Worm (Caenorhabditis elegans): ENCODE data around the gene F22B3.8.
"Not testable (repeated sequence)": the region's sequence is repeated elsewhere in the genome, so short reads cannot be mapped to it uniquely, and the experiment has no call there.

F22B3.8 gene

DNA sequence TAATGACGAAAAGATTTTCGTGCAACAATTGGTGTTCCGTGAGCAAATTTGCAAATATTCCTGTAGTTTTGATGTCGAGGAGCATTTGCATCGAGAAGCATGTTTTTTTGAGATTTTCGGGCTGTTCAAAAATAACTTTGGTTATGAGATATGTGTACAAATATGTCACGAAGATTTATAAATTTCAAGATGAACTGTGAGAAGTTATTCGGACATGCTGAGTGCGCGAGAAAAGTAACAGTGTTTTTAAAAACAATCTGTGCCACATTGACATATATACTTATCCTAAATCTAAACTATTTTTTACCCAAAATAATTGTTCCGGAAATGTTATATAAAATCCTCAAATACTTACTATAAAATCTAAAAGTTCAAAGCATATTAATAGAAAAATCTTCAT lies 3.0 kb downstream of the F22B3.8 start, which contains the start of gene F22B3.7:
Gene F22B3.7, minus strand, starts transcription at position 101 of the 400 bp plus-strand sequence.
- no peak for TF ChIP-seq ceh-82 (tag; optimal IDR thresholded peaks at IDR 0.05)
- no peak for TF ChIP-seq skn-1 (tag; optimal IDR thresholded peaks at IDR 0.05)
- TF ChIP-seq fos-1 (tag; optimal IDR thresholded peaks at IDR 0.05) = no peak
- TF ChIP-seq vab-15 (tag; optimal IDR thresholded peaks at IDR 0.05) = no peak
- no peak for TF ChIP-seq hpl-2 (GFP tag; optimal IDR thresholded peaks at IDR 0.05)
- no peak for TF ChIP-seq C16A3.4 (tag; optimal IDR thresholded peaks at IDR 0.05)
- no peak for TF ChIP-seq jun-1 (tag; optimal IDR thresholded peaks at IDR 0.05)
- no peak for TF ChIP-seq ztf-11 (tag; optimal IDR thresholded peaks at IDR 0.05)
- no peak for TF ChIP-seq xbp-1 (tag; optimal IDR thresholded peaks at IDR 0.05)
- TF ChIP-seq unc-62 (GFP tag; optimal IDR thresholded peaks at IDR 0.05) = no peak
- TF ChIP-seq nhr-77 (tag; optimal IDR thresholded peaks at IDR 0.05) = no peak
- TF ChIP-seq mef-2 (tag; optimal IDR thresholded peaks at IDR 0.05) = no peak
- TF ChIP-seq mep-1 (tag; optimal IDR thresholded peaks at IDR 0.05) = no peak
- TF ChIP-seq mab-9 (GFP tag; IDR thresholded peaks at IDR 0.05) = no peak
- TF ChIP-seq nhr-71 (tag; optimal IDR thresholded peaks at IDR 0.05) = no peak

DNA sequence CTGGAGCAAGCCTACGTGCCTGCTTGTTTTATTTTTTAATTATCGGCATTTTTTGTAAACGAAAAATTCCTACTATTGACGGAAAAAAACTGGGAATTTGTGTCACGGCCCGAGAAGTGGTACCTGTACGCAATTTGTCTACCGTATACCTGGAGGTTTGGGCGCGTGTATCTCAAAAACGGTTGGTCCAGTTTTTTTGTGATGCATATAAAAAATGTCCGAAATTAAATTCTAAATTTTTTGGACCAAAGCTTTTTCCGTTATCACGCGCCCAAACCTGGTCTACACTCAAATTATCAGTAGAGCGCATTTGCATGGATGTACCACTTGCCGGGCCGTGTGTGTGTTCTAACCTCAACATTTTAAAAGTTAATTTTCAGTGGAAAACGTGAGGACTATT lies 8.0 kb downstream of the F22B3.8 start, which contains the start of gene F22B3.5:
Gene F22B3.5, minus strand, starts transcription at position 101 of the 400 bp plus-strand sequence.
- not testable (repeated sequence) for TF ChIP-seq aha-1 (tag; optimal IDR thresholded peaks at IDR 0.05); pag-3 (tag; optimal IDR thresholded peaks at IDR 0.05; ENCODE audit: borderline replicate concordance, insufficient read depth); nhr-11 (tag; optimal IDR thresholded peaks at IDR 0.05)

ce11 chrIV:11414920-11415319 lies 9.8 kb downstream of the F22B3.8 start, which contains the start of gene F22B3.10:
Gene F22B3.10, minus strand, starts transcription at chrIV:11415020.
- TF ChIP-seq hpl-2 (GFP tag; optimal IDR thresholded peaks at IDR 0.05) (no peak), sox-4 (tag; optimal IDR thresholded peaks at IDR 0.05) (no peak), nhr-84 (tag; optimal IDR thresholded peaks at IDR 0.05) (no peak), aly-2 (tag; optimal IDR thresholded peaks at IDR 0.05) (no peak)

- TF ChIP-seq swsn-7 (tag; optimal IDR thresholded peaks at IDR 0.05) = no peak
- TF ChIP-seq grh-1 (GFP tag; IDR thresholded peaks at IDR 0.05) = no peak
- no peak for TF ChIP-seq ceh-88 (GFP tag; IDR thresholded peaks at IDR 0.05)
- no peak for TF ChIP-seq mep-1 (tag; optimal IDR thresholded peaks at IDR 0.05)
- no peak for TF ChIP-seq xbp-1 (tag; optimal IDR thresholded peaks at IDR 0.05)
- no peak for TF ChIP-seq jun-1 (tag; optimal IDR thresholded peaks at IDR 0.05)
- TF ChIP-seq unc-62 (GFP tag; optimal IDR thresholded peaks at IDR 0.05) = no peak
- no peak for TF ChIP-seq pax-3 (tag; optimal IDR thresholded peaks at IDR 0.05)
- TF ChIP-seq efl-1 (optimal IDR thresholded peaks at IDR 0.05) = no peak
- TF ChIP-seq efl-1 (GFP tag; optimal IDR thresholded peaks at IDR 0.05 in 1 of 2) = no peak
- TF ChIP-seq lsy-2 (tag; optimal IDR thresholded peaks at IDR 0.05) = no peak
- no peak for TF ChIP-seq lin-13 (GFP tag; optimal IDR thresholded peaks at IDR 0.05)
- TF ChIP-seq nhr-237 (tag; optimal IDR thresholded peaks at IDR 0.05) = no peak
- no peak for TF ChIP-seq nhr-11 (tag; optimal IDR thresholded peaks at IDR 0.05)
- TF ChIP-seq sptf-1 (tag; optimal IDR thresholded peaks at IDR 0.05) = no peak
- TF ChIP-seq fos-1 (tag; optimal IDR thresholded peaks at IDR 0.05) = no peak
- no peak for TF ChIP-seq ceh-8 (GFP tag; optimal IDR thresholded peaks at IDR 0.05)
Observed at ce11 chrIV:11410084-11410483, 14.6 kb downstream of the F22B3.8 start, which contains the start of gene gfat-2. Gene gfat-2, plus strand, starts transcription at chrIV:11410228.

DNA sequence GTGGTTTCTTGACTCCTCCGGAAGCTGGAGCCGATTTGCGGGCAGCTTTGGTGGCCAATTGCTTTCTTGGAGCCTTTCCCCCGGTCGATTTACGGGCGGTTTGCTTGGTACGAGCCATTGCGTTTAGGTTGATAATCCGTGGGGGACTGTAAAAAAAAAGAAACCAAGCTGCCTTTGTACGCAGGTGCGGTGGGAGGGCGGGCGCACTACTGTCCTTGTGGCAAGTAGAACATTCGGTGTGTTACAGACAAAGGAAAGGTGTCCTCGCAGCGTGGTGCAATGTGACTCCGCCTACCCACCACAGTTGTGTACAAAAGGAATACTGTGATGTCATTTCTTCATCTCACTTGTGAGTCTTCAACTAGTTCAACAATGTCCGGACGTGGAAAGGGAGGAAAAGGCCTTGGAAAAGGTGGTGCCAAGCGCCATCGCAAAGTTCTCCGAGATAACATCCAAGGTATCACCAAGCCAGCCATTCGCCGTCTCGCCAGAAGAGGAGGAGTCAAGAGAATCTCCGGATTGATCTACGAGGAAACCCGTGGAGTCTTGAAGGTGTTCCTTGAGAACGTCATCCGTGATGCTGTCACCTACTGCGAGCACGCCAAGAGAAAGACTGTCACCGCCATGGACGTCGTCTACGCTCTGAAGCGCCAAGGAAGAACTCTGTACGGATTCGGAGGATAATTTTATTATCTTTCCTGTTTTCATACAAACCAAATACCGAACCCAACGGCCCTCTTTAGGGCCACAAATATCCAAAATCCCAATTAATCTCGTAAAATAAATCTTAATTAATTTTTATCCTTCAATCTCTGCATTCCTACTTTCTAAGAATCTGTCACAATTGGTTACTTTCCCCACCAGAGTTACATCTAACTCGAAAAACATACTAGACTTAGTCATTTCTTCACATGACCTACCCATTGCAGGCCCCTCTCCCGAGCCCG lies 17.7 kb downstream of the F22B3.8 start, which contains the start of the genes his-63 and his-64:
Gene his-63, minus strand, starts transcription at position 118 of the 947 bp plus-strand sequence.
Gene his-64, plus strand, starts transcription at position 373 of the 947 bp plus-strand sequence.
- TF ChIP-seq nhr-19 (GFP tag; conservative IDR thresholded peaks at IDR 0.05) = 0 out of 2 replicates have a peak, but pooled peaks have one; percentile 18
- peak; percentile 14 for TF ChIP-seq nhr-85 (tag)
- peak in 1 of 2 experiments; percentile 46 for TF ChIP-seq ztf-11 (tag; optimal IDR thresholded peaks at IDR 0.05)

All from whole organism, L1 larva.